Worm (Caenorhabditis elegans): ENCODE measurements around the gene spds-1.
A peak's percentile ranks its signal among the peaks of the same experiment; 100 is the strongest.

The spds-1 gene

ce11 chrII:12778374-12778773, 28.3 kb upstream of the spds-1 start:
- TF ChIP-seq sptf-1 (tag; optimal IDR thresholded peaks at IDR 0.05) (peak; percentile 47), lin-13 (tag; optimal IDR thresholded peaks at IDR 0.05) (peak; percentile 70), mep-1 (tag; optimal IDR thresholded peaks at IDR 0.05) (peak; percentile 27)

ce11 chrII:12785391-12785790, 21.3 kb upstream of the spds-1 start, which contains the start of gene Y46G5A.15:
Y46G5A.15 (minus strand) TSS chrII:12785416.
- TF ChIP-seq snpc-4 (tag; optimal IDR thresholded peaks at IDR 0.05) (no peak), drap-1 (GFP tag; optimal IDR thresholded peaks at IDR 0.05) (no peak), zip-8 (tag; optimal IDR thresholded peaks at IDR 0.05) (no peak), ceh-39 (tag; optimal IDR thresholded peaks at IDR 0.05) (no peak), tbx-8 (GFP tag; optimal IDR thresholded peaks at IDR 0.05) (no peak), elt-3 (tag; optimal IDR thresholded peaks at IDR 0.05) (no peak), elt-1 (tag; optimal IDR thresholded peaks at IDR 0.05; ENCODE audit: borderline replicate concordance, insufficient read depth) (no peak), lin-13 (tag; optimal IDR thresholded peaks at IDR 0.05) (no peak), unc-39 (tag; optimal IDR thresholded peaks at IDR 0.05) (no peak)

- no peak for TF ChIP-seq ceh-39 (tag; optimal IDR thresholded peaks at IDR 0.05)
- peak; percentile 29 for TF ChIP-seq ceh-43 (GFP tag; optimal IDR thresholded peaks at IDR 0.05)
Observed at ce11 chrII:12787831-12788248, 18.9 kb upstream of the spds-1 start, which contains the start of gene alkb-7. alkb-7 (minus strand) TSS chrII:12788153.

DNA sequence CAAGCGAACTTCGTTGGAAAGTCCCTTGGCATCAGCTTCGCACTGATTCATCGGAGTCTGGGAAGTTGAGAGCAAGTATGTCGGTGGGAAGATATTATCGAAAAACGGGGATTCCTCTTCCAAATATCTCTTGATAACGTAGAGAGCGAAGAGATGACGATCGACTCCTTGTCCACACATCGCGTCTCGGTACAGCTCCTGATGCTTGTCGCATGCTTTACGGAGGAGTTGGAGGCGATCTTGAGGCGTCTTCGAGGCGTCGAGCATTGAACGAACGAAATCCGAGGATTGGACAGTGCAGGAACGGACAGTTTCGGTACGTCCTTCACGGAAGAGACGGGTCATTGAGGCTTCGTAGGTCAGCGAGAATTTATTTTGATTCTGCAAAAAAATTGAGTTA, 17.2 kb upstream of the spds-1 start:
- TF ChIP-seq ceh-43 (GFP tag; optimal IDR thresholded peaks at IDR 0.05) (no peak), bed-3 (GFP tag; optimal IDR thresholded peaks at IDR 0.05) (no peak), unc-39 (tag; optimal IDR thresholded peaks at IDR 0.05) (no peak)

DNA sequence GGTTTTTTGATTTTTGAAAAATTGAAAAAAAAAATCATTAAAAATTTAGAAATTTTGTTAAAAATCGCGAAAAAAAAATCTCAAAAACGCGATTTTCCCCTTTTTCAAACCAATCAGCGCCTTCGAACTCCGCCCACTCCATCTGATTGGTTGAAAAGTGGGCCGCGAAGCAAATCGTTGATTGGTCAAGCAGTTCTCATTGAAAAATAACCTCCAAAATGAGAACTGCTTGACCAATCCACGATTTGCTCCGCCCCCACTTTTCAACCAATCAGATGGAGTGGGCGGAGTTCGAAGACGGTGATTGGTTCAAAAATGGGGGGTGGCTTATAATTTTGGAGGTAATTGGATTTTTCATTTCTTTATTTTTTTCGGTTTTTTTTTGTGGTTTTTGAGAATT, 16.3 kb upstream of the spds-1 start:
- TF ChIP-seq ceh-43 (GFP tag; optimal IDR thresholded peaks at IDR 0.05) (no peak), mls-2 (tag; optimal IDR thresholded peaks at IDR 0.05) (no peak), ceh-83 (GFP tag; optimal IDR thresholded peaks at IDR 0.05) (no peak), sem-2 (GFP tag; optimal IDR thresholded peaks at IDR 0.05) (no peak), tbx-8 (GFP tag; optimal IDR thresholded peaks at IDR 0.05) (no peak), mep-1 (tag; optimal IDR thresholded peaks at IDR 0.05) (no peak), zip-8 (tag; optimal IDR thresholded peaks at IDR 0.05) (no peak), cnd-1 (tag; optimal IDR thresholded peaks at IDR 0.05) (no peak), unc-120 (tag; optimal IDR thresholded peaks at IDR 0.05; ENCODE audit: poor library complexity, severe bottlenecking) (no peak), pha-4 (tag; optimal IDR thresholded peaks at IDR 0.05) (no peak), unc-39 (tag; optimal IDR thresholded peaks at IDR 0.05) (no peak)

DNA sequence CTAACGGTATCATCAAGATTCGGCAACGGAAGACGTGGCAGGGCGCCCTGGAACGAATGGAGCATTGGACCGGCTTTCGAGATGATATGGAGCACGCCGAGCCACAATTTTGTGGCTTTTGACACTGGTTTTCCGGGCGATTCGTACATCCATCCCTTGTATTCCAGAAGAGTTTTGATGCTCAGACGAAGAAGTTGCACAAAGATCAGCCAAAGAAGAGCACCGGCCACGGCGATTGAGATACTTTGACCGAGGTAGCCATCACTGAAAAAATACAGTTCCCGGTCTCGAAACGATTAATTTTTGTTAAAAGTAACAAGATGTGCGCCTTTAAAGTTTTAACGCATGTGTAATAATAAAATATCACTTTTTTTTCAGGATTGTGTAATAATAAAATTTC, 11.5 kb upstream of the spds-1 start:
- no peak for TF ChIP-seq ham-2 (GFP tag; optimal IDR thresholded peaks at IDR 0.05)
- TF ChIP-seq flh-1 (GFP tag; optimal IDR thresholded peaks at IDR 0.05): no peak
- no peak for TF ChIP-seq M03D4.4 (tag; optimal IDR thresholded peaks at IDR 0.05)
- TF ChIP-seq unc-120 (tag; optimal IDR thresholded peaks at IDR 0.05; ENCODE audit: poor library complexity, severe bottlenecking): no peak
- TF ChIP-seq mep-1 (tag; optimal IDR thresholded peaks at IDR 0.05): no peak
- TF ChIP-seq ceh-39 (tag; optimal IDR thresholded peaks at IDR 0.05): no peak
- no peak for TF ChIP-seq nhr-28 (tag; optimal IDR thresholded peaks at IDR 0.05)
- TF ChIP-seq bed-3 (GFP tag; optimal IDR thresholded peaks at IDR 0.05): no peak
- TF ChIP-seq nhr-237 (tag; optimal IDR thresholded peaks at IDR 0.05): no peak
- TF ChIP-seq hlh-1 (tag; optimal IDR thresholded peaks at IDR 0.05): no peak
- TF ChIP-seq elt-1 (tag; optimal IDR thresholded peaks at IDR 0.05; ENCODE audit: borderline replicate concordance, insufficient read depth): no peak
- no peak for TF ChIP-seq tbx-8 (GFP tag; optimal IDR thresholded peaks at IDR 0.05)

- TF ChIP-seq ceh-83 (GFP tag; optimal IDR thresholded peaks at IDR 0.05) (no peak), mep-1 (tag; optimal IDR thresholded peaks at IDR 0.05) (no peak), elt-1 (tag; optimal IDR thresholded peaks at IDR 0.05; ENCODE audit: borderline replicate concordance, insufficient read depth) (no peak), unc-120 (tag; optimal IDR thresholded peaks at IDR 0.05; ENCODE audit: poor library complexity, severe bottlenecking) (no peak), nhr-12 (tag; optimal IDR thresholded peaks at IDR 0.05) (no peak)
Observed at ce11 chrII:12796040-12796502, 10.6 kb upstream of the spds-1 start, which contains the start of gene cpt-1. cpt-1 (minus strand) TSS chrII:12796452.

Data from whole organism, mixed stage, embryonic.